Worm (Caenorhabditis elegans): ENCODE results near the gene ceh-99.

ceh-99 gene

DNA sequence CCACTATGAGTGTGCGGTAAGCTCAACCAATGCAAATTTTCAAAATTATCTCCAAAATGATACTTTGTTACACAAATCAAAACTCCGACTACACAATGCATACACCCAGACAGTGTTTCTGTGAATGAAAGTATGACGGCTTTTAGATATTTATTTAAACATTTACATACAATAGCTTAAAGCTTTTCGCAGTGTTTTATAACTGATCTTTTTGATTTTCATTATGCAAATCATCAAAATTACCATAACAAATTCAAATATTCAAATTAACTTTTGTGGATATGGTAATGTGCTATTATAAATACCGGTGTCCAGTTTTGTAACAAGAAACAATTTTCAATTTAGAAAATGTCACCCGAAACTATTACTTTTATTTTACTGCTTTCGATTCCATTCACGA, 26.6 kb downstream of the ceh-99 start, which contains the start of the genes F49C5.5 and F49C5.10:
TSS of gene F49C5.5 (minus strand) at position 101 of the 400 bp plus-strand sequence.
TSS of gene F49C5.10 (plus strand) at position 344 of the 400 bp plus-strand sequence.
- TF ChIP-seq F16B12.6 (tag; optimal IDR thresholded peaks at IDR 0.05) (no peak), skn-1 (tag; optimal IDR thresholded peaks at IDR 0.05) (no peak), fkh-8 (tag; optimal IDR thresholded peaks at IDR 0.05) (no peak), jun-1 (tag; optimal IDR thresholded peaks at IDR 0.05) (no peak), ztf-11 (tag; optimal IDR thresholded peaks at IDR 0.05) (no peak), unc-86 (tag; optimal IDR thresholded peaks at IDR 0.05) (no peak), C34B4.2 (tag; optimal IDR thresholded peaks at IDR 0.05) (no peak), nhr-76 (tag; optimal IDR thresholded peaks at IDR 0.05) (no peak), ceh-90 (tag; optimal IDR thresholded peaks at IDR 0.05) (no peak), efl-3 (GFP tag; optimal IDR thresholded peaks at IDR 0.05) (no peak), tbx-2 (tag; optimal IDR thresholded peaks at IDR 0.05) (no peak), pqm-1 (tag; optimal IDR thresholded peaks at IDR 0.05) (no peak), nhr-20 (tag; optimal IDR thresholded peaks at IDR 0.05) (no peak), dsc-1 (tag; optimal IDR thresholded peaks at IDR 0.05) (no peak), elt-3 (tag; optimal IDR thresholded peaks at IDR 0.05) (no peak), hlh-4 (tag; optimal IDR thresholded peaks at IDR 0.05) (no peak), unc-98 (GFP tag; IDR thresholded peaks at IDR 0.05) (no peak), nhr-19 (GFP tag; conservative IDR thresholded peaks at IDR 0.05) (no peak)

DNA sequence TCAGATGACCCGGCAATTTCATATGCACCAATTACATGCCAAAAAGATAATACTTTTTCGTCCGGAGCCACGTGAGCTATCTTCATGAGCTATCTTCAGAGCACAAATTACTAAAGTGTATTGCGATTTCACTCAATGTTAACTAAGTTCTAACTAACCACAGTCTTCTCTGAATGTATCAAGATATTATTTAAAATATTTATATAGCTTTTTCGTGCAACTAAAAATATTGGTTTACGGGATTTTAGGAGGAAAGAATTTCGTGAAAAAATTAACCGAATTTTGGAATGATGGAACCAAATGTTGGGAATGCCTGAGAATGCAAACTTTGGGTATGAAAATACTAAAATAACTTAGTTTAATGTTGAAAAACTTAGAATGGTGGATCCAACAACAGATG, 27.8 kb downstream of the ceh-99 start, which contains the start of gene F49C5.16:
TSS of gene F49C5.16 (plus strand) at position 301 of the 400 bp plus-strand sequence.
- TF ChIP-seq fkh-8 (tag; optimal IDR thresholded peaks at IDR 0.05) (no peak), hlh-17 (GFP tag; optimal IDR thresholded peaks at IDR 0.05; ENCODE audit: borderline replicate concordance) (no peak), efl-3 (GFP tag; optimal IDR thresholded peaks at IDR 0.05) (no peak), tbx-2 (tag; optimal IDR thresholded peaks at IDR 0.05) (no peak), C04F5.9 (tag; optimal IDR thresholded peaks at IDR 0.05) (no peak), ceh-88 (GFP tag; IDR thresholded peaks at IDR 0.05) (no peak), elt-2 (tag; optimal IDR thresholded peaks at IDR 0.05) (no peak), irx-1 (tag; optimal IDR thresholded peaks at IDR 0.05) (no peak), zip-4 (GFP tag; optimal IDR thresholded peaks at IDR 0.05) (no peak), pqm-1 (tag; optimal IDR thresholded peaks at IDR 0.05) (no peak)

DNA sequence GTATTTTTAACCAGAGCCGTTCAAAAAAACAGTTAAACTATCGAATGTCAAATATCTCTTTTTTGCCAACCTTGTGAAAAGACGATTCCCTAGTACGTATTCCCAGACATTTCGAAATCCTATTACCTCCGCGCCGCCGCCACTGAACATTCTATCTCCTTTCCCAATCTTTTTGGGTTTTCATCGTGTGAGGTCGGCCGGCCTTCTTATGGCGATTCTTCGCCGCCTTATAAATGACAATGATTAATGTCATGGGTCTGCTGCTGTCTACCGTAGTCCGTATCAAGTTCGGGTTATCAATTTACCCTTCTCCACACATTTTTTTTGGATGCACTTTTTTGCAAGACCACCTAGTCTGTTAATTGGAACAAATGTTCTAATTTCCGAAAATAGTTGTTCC, 29.8 kb downstream of the ceh-99 start:
- no peak for TF ChIP-seq C16A3.4 (tag; optimal IDR thresholded peaks at IDR 0.05)
- TF ChIP-seq egl-13 (tag; optimal IDR thresholded peaks at IDR 0.05) = no peak
- TF ChIP-seq hlh-17 (GFP tag; optimal IDR thresholded peaks at IDR 0.05; ENCODE audit: borderline replicate concordance) = no peak
- peak; percentile 55 for TF ChIP-seq nhr-85 (tag)
- TF ChIP-seq lsy-2 (tag; optimal IDR thresholded peaks at IDR 0.05) = no peak
- no peak for TF ChIP-seq elt-2 (tag; optimal IDR thresholded peaks at IDR 0.05)
- TF ChIP-seq ceh-8 (GFP tag; optimal IDR thresholded peaks at IDR 0.05) = no peak
- TF ChIP-seq fkh-4 (tag; optimal IDR thresholded peaks at IDR 0.05; ENCODE audit: borderline replicate concordance) = no peak
- peak; percentile 8 for TF ChIP-seq blmp-1 (tag; optimal IDR thresholded peaks at IDR 0.05)
- no peak for TF ChIP-seq hpl-2 (GFP tag; optimal IDR thresholded peaks at IDR 0.05)
- no peak for TF ChIP-seq swsn-7 (tag; optimal IDR thresholded peaks at IDR 0.05)

DNA sequence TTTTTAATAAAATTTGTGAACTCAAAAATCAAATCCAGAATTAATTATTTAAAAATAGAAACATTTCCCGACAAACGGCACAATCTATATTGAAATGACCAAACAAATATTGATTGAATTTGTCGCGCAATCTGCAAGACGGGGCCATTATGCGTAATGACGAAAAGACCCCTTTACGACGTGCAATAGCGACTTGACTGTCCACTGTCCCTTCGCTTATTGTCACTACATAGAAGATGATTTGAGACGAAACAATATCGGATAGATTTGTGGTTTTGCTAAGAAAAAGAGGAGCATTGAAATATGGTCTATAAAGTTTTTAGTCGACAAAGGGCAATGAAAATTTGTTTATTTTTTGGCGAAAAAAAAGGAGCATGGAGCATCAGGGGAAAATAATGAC, 31.2 kb downstream of the ceh-99 start:
- no peak for TF ChIP-seq ama-1 (optimal IDR thresholded peaks at IDR 0.05)
- TF ChIP-seq nhr-19 (GFP tag; conservative IDR thresholded peaks at IDR 0.05) = no peak
- TF ChIP-seq snu-23 (GFP tag; optimal IDR thresholded peaks at IDR 0.05) = no peak
- TF ChIP-seq dpl-1 (GFP tag; optimal IDR thresholded peaks at IDR 0.05) = no peak
- TF ChIP-seq lin-35 (GFP tag; optimal IDR thresholded peaks at IDR 0.05) = no peak
- TF ChIP-seq tlp-1 (tag; optimal IDR thresholded peaks at IDR 0.05) = no peak
- no peak for TF ChIP-seq fkh-4 (tag; optimal IDR thresholded peaks at IDR 0.05; ENCODE audit: borderline replicate concordance)
- no peak for TF ChIP-seq swsn-7 (tag; optimal IDR thresholded peaks at IDR 0.05)
- no peak for TF ChIP-seq tbx-2 (tag; optimal IDR thresholded peaks at IDR 0.05)

Data from whole organism, L1 larva.